Worm (Caenorhabditis elegans) whole organism, L4/young adult: ENCODE measurements around the gene F11D11.4.

Experiments
- W03F9.2 ChIP-seq: fragments of 150-350 bp; optimal IDR thresholded peaks from 2 replicates; lab custom pipeline; 2014; ENCODE audit warnings: missing biosample characterization, missing genetic modification characterization
- him-1 ChIP-seq: sonication (generic microtip); optimal IDR thresholded peaks from 2 replicates; lab custom pipeline; 2016; ENCODE audit warnings: missing genotype, missing genetic modification reagents, missing genetic modification characterization, missing compliant biosample characterization

ce11 chrV:18769902-18770301 is 8.7 kb downstream of the F11D11.4 start:
- no peak for TF ChIP-seq him-1 (tag; lab: Kevin White, UChicago)
- no peak for TF ChIP-seq W03F9.2 (tag; lab: Kevin White, UChicago)
